Fruit fly (Drosophila melanogaster): ENCODE measurements around the gene rpk.

Gene rpk

dm6 chr3R:4663068-4663467, 17.3 kb downstream of the rpk start (continued):
- TF ChIP-seq sna (GFP tag; IDR thresholded peaks at IDR 0.05; ENCODE audit: partially characterized antibody) (no peak), CG11085 (GFP tag; IDR thresholded peaks at IDR 0.05) (no peak), usp (GFP tag; optimal IDR thresholded peaks at IDR 0.05) (no peak), CG15269 (tag; optimal IDR thresholded peaks at IDR 0.05) (peak; percentile 62), CG10959 (GFP tag; IDR thresholded peaks at IDR 0.05) (peak; percentile 92), CG12219 (GFP tag; optimal IDR thresholded peaks at IDR 0.05) (peak; percentile 52), row (GFP tag; IDR thresholded peaks at IDR 0.05) (peak; percentile 79), NFAT (GFP tag; IDR thresholded peaks at IDR 0.05) (no peak), CG1792 (GFP tag; optimal IDR thresholded peaks at IDR 0.05) (peak; percentile 56), Rx (GFP tag; IDR thresholded peaks at IDR 0.05) (peak; percentile 72), Dll (GFP tag; IDR thresholded peaks at IDR 0.05; ENCODE audit: partially characterized antibody) (no peak), Dbx (GFP tag; IDR thresholded peaks at IDR 0.05) (no peak), shn (GFP tag; optimal IDR thresholded peaks at IDR 0.05) (peak; percentile 28), Xbp1 (GFP tag; optimal IDR thresholded peaks at IDR 0.05) (peak; percentile 56), pnt (GFP tag; optimal IDR thresholded peaks at IDR 0.05) (peak; percentile 79), H2.0 (GFP tag; IDR thresholded peaks at IDR 0.05) (peak; percentile 79), HLH3B (GFP tag; IDR thresholded peaks at IDR 0.05) (peak; percentile 83), CG4854 (GFP tag; optimal IDR thresholded peaks at IDR 0.05) (peak; percentile 75), Chrac-16 (GFP tag; optimal IDR thresholded peaks at IDR 0.05) (peak; percentile 75), Deaf1 (tag; optimal IDR thresholded peaks at IDR 0.05) (peak; percentile 54), CG9797 (GFP tag; optimal IDR thresholded peaks at IDR 0.05) (no peak), CG17385 (GFP tag; optimal IDR thresholded peaks at IDR 0.05) (peak; percentile 67), CG18619 (GFP tag; optimal IDR thresholded peaks at IDR 0.05) (peak; percentile 29), CG1832 (GFP tag; optimal IDR thresholded peaks at IDR 0.05) (no peak), disco-r (GFP tag; optimal IDR thresholded peaks at IDR 0.05) (peak; percentile 19), CG17802 (tag; optimal IDR thresholded peaks at IDR 0.05) (peak; percentile 58), h (optimal IDR thresholded peaks at IDR 0.05) (no peak), ranshi (GFP tag; IDR thresholded peaks at IDR 0.05) (peak; percentile 77), dmrt11E (tag; optimal IDR thresholded peaks at IDR 0.05) (peak; percentile 78), CG7928 (GFP tag; optimal IDR thresholded peaks at IDR 0.05) (peak; percentile 11), tio (GFP tag; optimal IDR thresholded peaks at IDR 0.05) (peak; percentile 59), az2 (GFP tag; optimal IDR thresholded peaks at IDR 0.05) (peak; percentile 59), CrebB (tag; optimal IDR thresholded peaks at IDR 0.05) (no peak), seq (GFP tag; IDR thresholded peaks at IDR 0.05) (peak; percentile 60), Hmx (GFP tag; optimal IDR thresholded peaks at IDR 0.05) (peak; percentile 25), CG9727 (GFP tag; optimal IDR thresholded peaks at IDR 0.05) (peak; percentile 87), CG31224 (GFP tag; IDR thresholded peaks at IDR 0.05) (peak; percentile 51; the same call in 1 of the 2 replicates), CkIIα-i1 (GFP tag; IDR thresholded peaks at IDR 0.05) (no peak), BEAF-32 (GFP tag; optimal IDR thresholded peaks at IDR 0.05) (no peak), CG13775 (GFP tag; optimal IDR thresholded peaks at IDR 0.05) (peak; percentile 41), CG14050 (GFP tag; IDR thresholded peaks at IDR 0.05) (peak; percentile 58), ro (GFP tag; IDR thresholded peaks at IDR 0.05) (peak; percentile 54; the same call in 1 of the 2 replicates), nmo (GFP tag; optimal IDR thresholded peaks at IDR 0.05) (peak; percentile 62), CG9437 (GFP tag; optimal IDR thresholded peaks at IDR 0.05) (peak; percentile 41), HmgD (GFP tag; optimal IDR thresholded peaks at IDR 0.05) (peak; percentile 20), Dip3 (GFP tag; optimal IDR thresholded peaks at IDR 0.05) (peak; percentile 23), CG18011 (GFP tag; optimal IDR thresholded peaks at IDR 0.05) (no peak), pum (GFP tag; optimal IDR thresholded peaks at IDR 0.05) (peak; percentile 84), rib (GFP tag; IDR thresholded peaks at IDR 0.05) (no peak), Hr3 (GFP tag; optimal IDR thresholded peaks at IDR 0.05) (peak; percentile 66), slp2 (GFP tag; optimal IDR thresholded peaks at IDR 0.05) (peak; percentile 39), CG12769 (tag; optimal IDR thresholded peaks at IDR 0.05) (peak; percentile 49)
